Worm (Caenorhabditis elegans): ENCODE data around the gene fbxa-4.

The fbxa-4 gene

ce11 chrII:2454822-2455221, 39.5 kb upstream of the fbxa-4 start (continued):
- TF ChIP-seq vab-7 (GFP tag; IDR thresholded peaks at IDR 0.05) (no peak), F44E2.7 (GFP tag; IDR thresholded peaks at IDR 0.05) (0 out of 2 replicates have a peak, but pooled peaks have one; percentile 20), nhr-77 (tag; optimal IDR thresholded peaks at IDR 0.05) (peak; percentile 33), spr-3 (GFP tag; optimal IDR thresholded peaks at IDR 0.05) (no peak), mxl-3 (GFP tag; optimal IDR thresholded peaks at IDR 0.05) (peak; percentile 28), saeg-2 (GFP tag; IDR thresholded peaks at IDR 0.05) (no peak), nhr-41 (GFP tag; IDR thresholded peaks at IDR 0.05) (peak; percentile 47; the same call in 1 of the 2 replicates)

- TF ChIP-seq nhr-25 (tag; optimal IDR thresholded peaks at IDR 0.05; ENCODE audit: borderline replicate concordance, insufficient read depth), result no peak
- TF ChIP-seq duxl-1 (tag; optimal IDR thresholded peaks at IDR 0.05; ENCODE audit: poor library complexity), result no peak
- no peak for TF ChIP-seq arid-1 (GFP tag; conservative IDR thresholded peaks at IDR 0.05)
- peak; percentile 31 for TF ChIP-seq mxl-3 (GFP tag; optimal IDR thresholded peaks at IDR 0.05)
- no peak for TF ChIP-seq tag-97 (GFP tag; IDR thresholded peaks at IDR 0.05)
- no peak for TF ChIP-seq F26F4.8 (GFP tag; conservative IDR thresholded peaks at IDR 0.05)
- TF ChIP-seq zfp-3 (GFP tag; conservative IDR thresholded peaks at IDR 0.05), result no peak
- TF ChIP-seq unc-39 (tag; optimal IDR thresholded peaks at IDR 0.05), result no peak
- no peak for TF ChIP-seq F37D6.2 (tag; optimal IDR thresholded peaks at IDR 0.05)
- no peak for TF ChIP-seq zip-2 (tag; optimal IDR thresholded peaks at IDR 0.05)
- TF ChIP-seq ceh-62 (tag; optimal IDR thresholded peaks at IDR 0.05), result no peak
- peak; percentile 31 for TF ChIP-seq hlh-11 (tag; optimal IDR thresholded peaks at IDR 0.05)
- TF ChIP-seq dpl-1 (GFP tag; optimal IDR thresholded peaks at IDR 0.05), result no peak
- TF ChIP-seq mdl-1 (tag; optimal IDR thresholded peaks at IDR 0.05), result no peak
- TF ChIP-seq nhr-111 (GFP tag; optimal IDR thresholded peaks at IDR 0.05), result no peak
- no peak for TF ChIP-seq nhr-48 (tag; optimal IDR thresholded peaks at IDR 0.05)
- TF ChIP-seq spr-3 (GFP tag; optimal IDR thresholded peaks at IDR 0.05), result no peak
- TF ChIP-seq skn-1 (tag; optimal IDR thresholded peaks at IDR 0.05), result no peak
- TF ChIP-seq fos-1 (tag; optimal IDR thresholded peaks at IDR 0.05), result no peak
- TF ChIP-seq lin-13 (GFP tag; optimal IDR thresholded peaks at IDR 0.05), result no peak
- peak; percentile 32 for TF ChIP-seq pqm-1 (tag; optimal IDR thresholded peaks at IDR 0.05)
- no peak for TF ChIP-seq ceh-28 (tag; optimal IDR thresholded peaks at IDR 0.05)
- TF ChIP-seq Y105C5A.15 (GFP tag; IDR thresholded peaks at IDR 0.05), result no peak
- TF ChIP-seq nhr-10 (tag; optimal IDR thresholded peaks at IDR 0.05), result no peak
- TF ChIP-seq daf-16 (GFP tag; optimal IDR thresholded peaks at IDR 0.05), result no peak
- TF ChIP-seq daf-16 (tag; optimal IDR thresholded peaks at IDR 0.05), result peak; percentile 26
- no peak for TF ChIP-seq nhr-102 (tag; optimal IDR thresholded peaks at IDR 0.05)
- TF ChIP-seq pha-4 (GFP tag; IDR thresholded peaks at IDR 0.05), result no peak
- no peak for TF ChIP-seq pha-4 (tag; optimal IDR thresholded peaks at IDR 0.05)
- TF ChIP-seq snpc-1.2 (GFP tag; IDR thresholded peaks at IDR 0.05), result no peak
- no peak for TF ChIP-seq lir-3 (tag; optimal IDR thresholded peaks at IDR 0.05)
- TF ChIP-seq tra-1 (GFP tag; IDR thresholded peaks at IDR 0.05), result no peak
- TF ChIP-seq aly-2 (tag; optimal IDR thresholded peaks at IDR 0.05), result no peak
- no peak for TF ChIP-seq snpc-4 (tag; optimal IDR thresholded peaks at IDR 0.05)
- no peak for TF ChIP-seq ZK337.2 (GFP tag; IDR thresholded peaks at IDR 0.05)
- no peak for TF ChIP-seq nhr-11 (tag; optimal IDR thresholded peaks at IDR 0.05)
- no peak for TF ChIP-seq gei-8 (GFP tag; optimal IDR thresholded peaks at IDR 0.05)
- TF ChIP-seq dmd-8 (GFP tag; IDR thresholded peaks at IDR 0.05), result no peak
- TF ChIP-seq spr-1 (tag; optimal IDR thresholded peaks at IDR 0.05), result no peak
- no peak for TF ChIP-seq F49E8.2 (tag; optimal IDR thresholded peaks at IDR 0.05; ENCODE audit: borderline replicate concordance)
- TF ChIP-seq vab-7 (GFP tag; IDR thresholded peaks at IDR 0.05), result no peak
- no peak for TF ChIP-seq rbr-2 (tag; optimal IDR thresholded peaks at IDR 0.05)
- TF ChIP-seq dmd-6 (GFP tag; IDR thresholded peaks at IDR 0.05), result peak; percentile 21; the same call in 1 of the 2 replicates
- no peak for TF ChIP-seq ceh-82 (tag; optimal IDR thresholded peaks at IDR 0.05)
- TF ChIP-seq mxl-2 (GFP tag; conservative IDR thresholded peaks at IDR 0.05), result no peak
- peak; percentile 32 for TF ChIP-seq mep-1 (tag; optimal IDR thresholded peaks at IDR 0.05)
- TF ChIP-seq lin-39 (tag; optimal IDR thresholded peaks at IDR 0.05), result no peak
Measured at ce11 chrII:2452492-2452891, 37.2 kb upstream of the fbxa-4 start.
